Worm (Caenorhabditis elegans) whole organism, L1 larva: Measurements from ENCODE around the gene F48E3.6.

Experiments used
- C04F5.9 ChIP-seq: sonication (generic microtip); optimal IDR thresholded peaks from 2 replicates; lab custom pipeline; 2016; ENCODE audit warnings: missing genetic modification characterization, missing compliant biosample characterization
- C16A3.4 ChIP-seq: fragments of 150-350 bp; optimal IDR thresholded peaks from 2 replicates; lab custom pipeline; 2014; ENCODE audit warnings: missing biosample characterization, missing genetic modification characterization
- F16B12.6 ChIP-seq: fragments of 150-350 bp; optimal IDR thresholded peaks from 2 replicates; lab custom pipeline; 2014; ENCODE audit warnings: missing biosample characterization, missing genetic modification characterization
- alr-1 ChIP-seq: fragments of 200-800 bp; sonication (Bioruptor generic); optimal IDR thresholded peaks from 2 replicates; lab custom pipeline; 2018; ENCODE audit warnings: borderline replicate concordance, mild to moderate bottlenecking, missing genetic modification characterization, missing compliant biosample characterization
- aly-2 ChIP-seq: fragments of 150-350 bp; optimal IDR thresholded peaks from 2 replicates; lab custom pipeline; 2014; ENCODE audit warnings: missing biosample characterization, missing genetic modification characterization
- blmp-1 ChIP-seq: fragments of 150-350 bp; optimal IDR thresholded peaks from 2 replicates; lab custom pipeline; 2014; ENCODE audit warnings: missing biosample characterization, missing genetic modification characterization
- ceh-63 ChIP-seq: fragments of 200-800 bp; sonication (Bioruptor generic); optimal IDR thresholded peaks from 2 replicates; lab custom pipeline; 2018; ENCODE audit warnings: mild to moderate bottlenecking, missing genetic modification characterization, missing compliant biosample characterization
- ceh-8 ChIP-seq: fragments of 200-800 bp; sonication (Bioruptor generic); optimal IDR thresholded peaks from 2 replicates; lab custom pipeline; 2018; ENCODE audit warnings: mild to moderate bottlenecking, missing genetic modification characterization, moderate library complexity, missing compliant biosample characterization
- efl-1 ChIP-seq, 4 experiments: fragments of 150-350 bp; optimal IDR thresholded peaks in 3 of 4; peaks in 1 of 4; 1 replicate in 1 of 4; 2 replicates in 3 of 4; lab custom pipeline; 2014; ENCODE audit warnings: missing biosample characterization in 2 of 4, missing genetic modification characterization in 2 of 4, missing genetic modification reagents in 2 of 4
- egl-13 ChIP-seq: sonication (generic microtip); optimal IDR thresholded peaks from 2 replicates; lab custom pipeline; 2016; ENCODE audit warnings: missing genotype, missing genetic modification reagents, missing genetic modification characterization, missing compliant biosample characterization
- elt-2 ChIP-seq: sonication (generic microtip); optimal IDR thresholded peaks from 2 replicates; lab custom pipeline; 2016; ENCODE audit warnings: missing genetic modification characterization, mild to moderate bottlenecking, inconsistent platforms, missing compliant biosample characterization, missing genetic modification reagents
- elt-3 ChIP-seq, 6 experiments: fragments of 150-350 bp in 1 of 6; sonication (generic microtip); optimal IDR thresholded peaks; 2 replicates each; lab custom pipeline; 2017 to 2018; ENCODE audit warnings: missing biosample characterization in 6 of 6, missing genetic modification characterization in 6 of 6, inconsistent platforms in 1 of 6
- fkh-8 ChIP-seq: sonication (generic microtip); optimal IDR thresholded peaks from 2 replicates; lab custom pipeline; 2016; ENCODE audit warnings: mild to moderate bottlenecking, missing genetic modification characterization, missing compliant biosample characterization
- fos-1 ChIP-seq: fragments of 150-350 bp; optimal IDR thresholded peaks from 2 replicates; lab custom pipeline; 2014; ENCODE audit warnings: missing biosample characterization, missing genetic modification characterization
- grh-1 ChIP-seq: fragments of 200-800 bp; sonication (Bioruptor generic); IDR thresholded peaks from 2 replicates; pipeline ENCODE4 v1.3.6; 2022; ENCODE audit warnings: missing genetic modification reagents, missing genetic modification characterization, missing compliant biosample characterization
- hlh-4 ChIP-seq: sonication (generic microtip); optimal IDR thresholded peaks from 2 replicates; lab custom pipeline; 2016; ENCODE audit warnings: mild to moderate bottlenecking, missing genetic modification characterization, missing compliant biosample characterization
- isw-1 ChIP-seq: fragments of 200-800 bp; sonication (Bioruptor generic); IDR thresholded peaks from 2 replicates; pipeline ENCODE4 v1.3.6; 2022; ENCODE audit warnings: missing genetic modification characterization, missing compliant biosample characterization
- lin-14 ChIP-seq: fragments of 200-800 bp; sonication (Bioruptor generic); optimal IDR thresholded peaks from 2 replicates; lab custom pipeline; 2018; ENCODE audit warnings: mild to moderate bottlenecking, missing genetic modification characterization, moderate library complexity, missing compliant biosample characterization
- lir-3 ChIP-seq: sonication (generic microtip); optimal IDR thresholded peaks from 2 replicates; lab custom pipeline; 2016; ENCODE audit warnings: mild to moderate bottlenecking, missing genetic modification characterization, moderate library complexity, missing compliant biosample characterization; ENCODE audit not compliant: poor library complexity
- mab-9 ChIP-seq: fragments of 200-800 bp; sonication (Bioruptor generic); IDR thresholded peaks from 2 replicates; pipeline ENCODE4 v1.3.6; 2022; ENCODE audit warnings: missing genetic modification reagents, missing genetic modification characterization, missing compliant biosample characterization
- mef-2 ChIP-seq: fragments of 150-350 bp; optimal IDR thresholded peaks from 2 replicates; lab custom pipeline; 2014; ENCODE audit warnings: missing biosample characterization, missing genetic modification characterization
- nhr-12 ChIP-seq: sonication (generic microtip); optimal IDR thresholded peaks from 2 replicates; lab custom pipeline; 2017; ENCODE audit warnings: missing biosample characterization, missing genetic modification characterization
- nhr-19 ChIP-seq: fragments of 200-800 bp; sonication (Bioruptor generic); conservative IDR thresholded peaks from 2 replicates; pipeline ENCODE4 v1.3.6; 2022; ENCODE audit warnings: missing genetic modification characterization, missing compliant biosample characterization
- nhr-47 ChIP-seq: sonication (generic microtip); optimal IDR thresholded peaks from 2 replicates; lab custom pipeline; 2016; ENCODE audit warnings: mild to moderate bottlenecking, missing genetic modification characterization, moderate library complexity, missing compliant biosample characterization
- nhr-71 ChIP-seq: sonication (generic microtip); optimal IDR thresholded peaks from 2 replicates; lab custom pipeline; 2016; ENCODE audit warnings: mild to moderate bottlenecking, missing genetic modification characterization, moderate library complexity, missing compliant biosample characterization
- nhr-76 ChIP-seq: sonication (generic microtip); optimal IDR thresholded peaks from 2 replicates; lab custom pipeline; 2017; ENCODE audit warnings: missing biosample characterization, missing genetic modification characterization
- nhr-84 ChIP-seq: sonication (generic microtip); optimal IDR thresholded peaks from 2 replicates; lab custom pipeline; 2017; ENCODE audit warnings: missing biosample characterization, missing genetic modification characterization
- nhr-85 ChIP-seq: sonication (generic microtip); peaks from one replicate; lab custom pipeline; 2016; ENCODE audit warnings: missing genetic modification characterization, inconsistent platforms, missing compliant biosample characterization
- snu-23 ChIP-seq: sonication (generic microtip); optimal IDR thresholded peaks from 2 replicates; lab custom pipeline; 2016; ENCODE audit warnings: missing genetic modification characterization, missing compliant biosample characterization
- sptf-1 ChIP-seq: fragments of 150-350 bp; optimal IDR thresholded peaks from 2 replicates; lab custom pipeline; 2014; ENCODE audit warnings: missing biosample characterization, missing genetic modification characterization
- swsn-7 ChIP-seq: sonication (generic microtip); optimal IDR thresholded peaks from 2 replicates; lab custom pipeline; 2016; ENCODE audit warnings: missing genetic modification characterization, missing compliant biosample characterization
- tlp-1 ChIP-seq: fragments of 150-350 bp; optimal IDR thresholded peaks from 2 replicates; lab custom pipeline; 2014; ENCODE audit warnings: missing biosample characterization, missing genetic modification characterization
- unc-130 ChIP-seq: fragments of 150-350 bp; optimal IDR thresholded peaks from 2 replicates; lab custom pipeline; 2017; ENCODE audit warnings: missing biosample characterization, missing genetic modification characterization, inconsistent platforms
- unc-62 ChIP-seq: fragments of 150-350 bp; optimal IDR thresholded peaks from 2 replicates; lab custom pipeline; 2014; ENCODE audit warnings: missing biosample characterization, missing genetic modification reagents, missing genetic modification characterization
- unc-86 ChIP-seq: sonication (generic microtip); optimal IDR thresholded peaks from 2 replicates; lab custom pipeline; 2016; ENCODE audit warnings: missing genetic modification characterization, missing compliant biosample characterization
- xbp-1 ChIP-seq: sonication (generic microtip); optimal IDR thresholded peaks from 2 replicates; lab custom pipeline; 2016; ENCODE audit warnings: missing genetic modification characterization, missing compliant biosample characterization
- ztf-4 ChIP-seq: fragments of 150-350 bp; optimal IDR thresholded peaks from 2 replicates; lab custom pipeline; 2014; ENCODE audit warnings: missing biosample characterization, missing genetic modification characterization

The F48E3.6 gene

DNA sequence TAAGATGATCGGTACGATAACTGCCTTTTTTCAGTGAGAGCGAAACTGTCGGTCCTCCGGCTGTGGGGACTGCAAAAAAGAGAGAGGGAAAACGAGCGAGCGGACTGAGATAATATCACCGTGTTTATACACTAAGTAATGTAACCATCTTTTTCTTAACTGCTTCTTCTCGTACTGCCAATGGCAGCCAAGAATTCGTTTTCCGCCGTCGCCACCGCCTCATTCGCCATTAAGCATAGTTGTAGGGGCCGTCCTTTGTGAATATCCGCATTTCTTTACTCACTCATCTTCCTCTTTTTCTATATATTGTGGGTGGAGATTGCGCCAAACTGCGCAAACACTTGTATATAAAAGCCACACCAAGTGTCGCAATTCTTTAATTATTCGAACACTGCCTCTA lies 43.8 kb upstream of the F48E3.6 start, which contains the start of gene col-174:
Gene col-174, plus strand, starts transcription at position 301 of the 400 bp plus-strand sequence.
- no peak for TF ChIP-seq snu-23 (GFP tag; lab: Kevin White, UChicago)
- TF ChIP-seq lin-14 (GFP tag; lab: Kevin White, UChicago), result peak; percentile 4
- TF ChIP-seq alr-1 (tag; lab: Kevin White, UChicago), result no peak
- TF ChIP-seq blmp-1 (tag; lab: Kevin White, UChicago), result peak; percentile 67
- TF ChIP-seq C16A3.4, result no peak
- peak; percentile 5 for TF ChIP-seq nhr-85 (tag; lab: Kevin White, UChicago)

DNA sequence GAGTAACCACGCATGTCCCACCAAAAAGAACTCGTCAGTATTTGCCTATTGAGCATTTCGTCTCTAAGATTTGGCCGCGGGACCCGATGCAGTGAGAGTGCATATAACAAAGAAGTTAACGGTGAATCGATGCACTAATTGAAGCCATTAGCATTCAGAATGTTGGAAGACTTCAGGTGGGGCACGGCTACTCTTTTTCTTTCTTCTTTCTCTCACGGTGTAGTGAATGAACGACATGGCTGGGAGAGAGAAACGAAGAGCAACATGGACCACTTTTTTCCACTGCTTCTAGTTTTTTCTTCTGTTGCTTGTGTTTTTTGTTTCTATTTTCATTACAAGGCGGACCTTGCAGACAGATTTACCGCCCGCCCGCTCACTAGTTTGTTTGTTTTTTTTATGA lies 38.4 kb upstream of the F48E3.6 start:
- TF ChIP-seq sptf-1 (tag; lab: Kevin White, UChicago) (no peak), lin-14 (GFP tag; lab: Kevin White, UChicago) (peak; percentile 7), lir-3 (no peak)

DNA sequence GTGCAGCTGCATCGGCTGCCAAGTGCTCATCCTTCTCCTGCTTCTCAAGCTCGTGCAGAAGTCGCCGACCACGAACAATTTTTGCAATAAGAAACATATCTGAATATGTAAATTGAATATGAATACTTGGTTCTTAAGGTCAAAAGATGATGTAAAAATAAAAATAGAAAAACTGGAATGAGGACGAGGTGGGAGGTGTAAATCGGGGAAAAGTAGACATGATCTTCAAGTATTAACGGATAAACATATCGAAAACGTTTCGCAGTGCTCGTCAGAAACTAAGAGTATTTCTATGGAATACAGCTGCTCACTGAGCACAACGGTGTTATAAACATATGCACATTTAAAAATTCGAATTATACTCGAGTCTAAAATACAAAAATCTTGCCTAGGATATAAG lies 37.3 kb upstream of the F48E3.6 start, which contains the start of gene glb-16:
Gene glb-16, minus strand, starts transcription at position 101 of the 400 bp plus-strand sequence.
- TF ChIP-seq fkh-8, result no peak
- no peak for TF ChIP-seq grh-1
- no peak for TF ChIP-seq efl-1 (optimal IDR thresholded peaks at IDR 0.05; lab: Kevin White, UChicago)
- no peak for TF ChIP-seq efl-1 (GFP tag; optimal IDR thresholded peaks at IDR 0.05 in 1 of 2; lab: Kevin White, UChicago)
- no peak for TF ChIP-seq tlp-1 (tag; lab: Kevin White, UChicago)
- no peak for TF ChIP-seq nhr-12 (tag; lab: Kevin White, UChicago)
- no peak for TF ChIP-seq fos-1
- no peak for TF ChIP-seq unc-130
- TF ChIP-seq aly-2 (tag; lab: Kevin White, UChicago), result no peak
- no peak for TF ChIP-seq swsn-7 (tag; lab: Kevin White, UChicago)
- TF ChIP-seq isw-1 (GFP tag; lab: Robert Waterston, UW), result no peak
- TF ChIP-seq ztf-4 (tag; lab: Kevin White, UChicago), result no peak
- no peak for TF ChIP-seq F16B12.6 (tag; lab: Kevin White, UChicago)
- TF ChIP-seq nhr-19 (GFP tag; lab: Robert Waterston, UW), result no peak
- no peak for TF ChIP-seq unc-62 (GFP tag; lab: Kevin White, UChicago)
- TF ChIP-seq elt-2, result no peak
- TF ChIP-seq nhr-76 (tag; lab: Kevin White, UChicago), result no peak
- no peak for TF ChIP-seq nhr-85 (tag; lab: Kevin White, UChicago)

DNA sequence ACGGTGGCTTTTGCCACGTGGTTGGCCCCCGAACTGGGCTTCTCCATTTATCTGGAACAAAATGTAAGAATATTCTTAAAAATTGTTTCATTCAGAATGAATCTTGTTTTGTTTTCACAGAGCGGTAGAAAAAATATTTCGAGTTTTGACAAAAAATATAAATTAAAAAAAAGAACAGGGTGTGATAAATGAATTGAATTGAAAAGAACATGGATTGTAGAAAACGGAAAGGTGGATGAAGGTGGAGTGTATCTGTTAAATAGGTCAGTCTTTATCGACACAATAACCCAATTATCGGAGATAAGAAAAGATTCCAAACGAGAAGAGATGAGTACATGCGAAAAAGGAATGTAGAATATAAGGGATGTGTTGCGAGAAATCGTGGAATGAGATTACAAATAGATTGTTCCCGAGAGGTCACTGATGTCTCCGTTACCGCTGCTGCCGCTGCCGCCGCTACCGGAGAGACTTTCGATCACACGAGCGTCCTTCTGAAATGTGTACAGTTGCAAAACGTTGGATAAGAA lies 35.1 kb upstream of the F48E3.6 start, which contains the start of gene dpy-7:
Gene dpy-7, minus strand, starts transcription at position 51 of the 527 bp plus-strand sequence.
- TF ChIP-seq unc-130 (no peak), elt-3 (tag; optimal IDR thresholded peaks at IDR 0.05; lab: Kevin White, UChicago) (peak in 1 of 6 experiments; percentile 28), nhr-47 (tag; lab: Kevin White, UChicago) (no peak), mab-9 (GFP tag; lab: Robert Waterston, UW) (no peak), ceh-8 (GFP tag; lab: Kevin White, UChicago) (no peak), lir-3 (no peak), C04F5.9 (tag; lab: Kevin White, UChicago) (no peak), unc-86 (tag; lab: Kevin White, UChicago) (no peak), elt-2 (no peak), efl-1 (optimal IDR thresholded peaks at IDR 0.05; lab: Kevin White, UChicago) (no peak), efl-1 (GFP tag; optimal IDR thresholded peaks at IDR 0.05 in 1 of 2; lab: Kevin White, UChicago) (no peak), nhr-84 (tag; lab: Kevin White, UChicago) (no peak), blmp-1 (tag; lab: Kevin White, UChicago) (peak; percentile 67), egl-13 (no peak), alr-1 (tag; lab: Kevin White, UChicago) (no peak), ceh-63 (no peak)

DNA sequence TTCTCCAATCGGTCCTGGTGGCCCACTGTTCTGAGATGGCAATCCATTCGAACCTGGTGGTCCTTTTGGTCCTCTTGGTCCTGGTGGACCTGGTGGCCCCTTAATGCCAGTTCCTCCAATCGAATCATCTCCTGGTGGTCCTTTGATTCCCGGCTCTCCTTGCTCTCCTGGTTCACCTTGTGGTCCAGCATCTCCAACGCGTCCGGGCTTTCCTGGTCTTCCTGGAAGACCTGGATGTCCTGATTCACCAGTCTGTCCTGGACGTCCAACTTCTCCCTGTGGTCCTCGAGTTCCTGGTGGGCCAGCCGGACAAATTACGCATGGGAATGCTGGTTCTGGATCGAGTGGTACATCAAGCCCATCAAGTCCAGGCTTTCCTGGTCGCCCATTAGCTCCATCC lies 34.2 kb upstream of the F48E3.6 start:
- TF ChIP-seq C04F5.9 (tag; lab: Kevin White, UChicago) (no peak), nhr-71 (tag; lab: Kevin White, UChicago) (no peak), mef-2 (tag; lab: Kevin White, UChicago) (no peak), xbp-1 (tag; lab: Kevin White, UChicago) (no peak), hlh-4 (tag; lab: Kevin White, UChicago) (no peak), lir-3 (no peak)
